Worm (Caenorhabditis elegans): ENCODE data around the gene Y37A1A.3.

DNA sequence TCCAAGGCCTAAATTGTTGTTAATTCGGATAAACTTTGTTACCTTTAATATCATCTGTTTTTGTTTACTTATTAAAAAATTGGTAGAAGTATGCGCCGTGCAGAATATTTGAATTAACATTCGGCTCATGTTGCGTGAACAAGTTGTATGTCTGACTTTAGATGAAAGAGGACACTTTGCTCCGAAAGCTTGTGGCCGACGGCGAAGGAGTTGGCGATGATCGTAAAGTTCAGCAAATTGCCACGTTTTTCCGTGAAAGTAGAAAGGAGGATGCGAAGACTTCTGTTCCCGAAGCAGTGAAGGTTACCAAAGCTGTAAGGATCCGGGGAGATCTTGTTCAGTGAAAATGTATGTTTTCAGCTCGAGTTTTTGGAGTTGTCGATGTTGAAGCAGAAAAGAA, 20.1 kb downstream of the Y37A1A.3 start, which contains the start of gene thoc-7:
- TF ChIP-seq nhr-237 (tag; optimal IDR thresholded peaks at IDR 0.05) (no peak), elt-3 (tag; optimal IDR thresholded peaks at IDR 0.05) (no peak), crh-2 (tag; optimal IDR thresholded peaks at IDR 0.05) (no peak), fos-1 (tag; optimal IDR thresholded peaks at IDR 0.05) (no peak), unc-62 (GFP tag; optimal IDR thresholded peaks at IDR 0.05) (no peak)

Measured in whole organism, L2 larva.